Fruit fly (Drosophila melanogaster): ENCODE measurements around the gene mkg-p.
A peak's percentile ranks its signal among the peaks of the same experiment; 100 is the strongest.

The mkg-p gene

dm6 chr3L:8446050-8446781 lies 41.1 kb upstream of the mkg-p start (continued):
- TF ChIP-seq twi (tag; optimal IDR thresholded peaks at IDR 0.05) (no peak), TFAM (GFP tag; optimal IDR thresholded peaks at IDR 0.05) (no peak), nom (GFP tag; optimal IDR thresholded peaks at IDR 0.05) (no peak), nerfin-2 (GFP tag; IDR thresholded peaks at IDR 0.05; ENCODE audit: partially characterized antibody) (no peak), CG7786 (GFP tag; optimal IDR thresholded peaks at IDR 0.05) (peak; percentile 26), fd3F (GFP tag; optimal IDR thresholded peaks at IDR 0.05) (peak; percentile 31), Ptx1 (GFP tag; IDR thresholded peaks at IDR 0.05) (0 out of 2 replicates have a peak, but pooled peaks have one; percentile 11), CG8359 (GFP tag; optimal IDR thresholded peaks at IDR 0.05; ENCODE audit: borderline replicate concordance) (no peak), croc (GFP tag; conservative IDR thresholded peaks at IDR 0.05) (no peak), CG18599 (GFP tag; optimal IDR thresholded peaks at IDR 0.05) (peak; percentile 70), salm (tag; optimal IDR thresholded peaks at IDR 0.05) (no peak), CG8924 (tag; optimal IDR thresholded peaks at IDR 0.05) (peak; percentile 52), Dref (GFP tag; IDR thresholded peaks at IDR 0.05) (no peak), Gug (GFP tag; IDR thresholded peaks at IDR 0.05) (peak; percentile 15; the same call in 1 of the 4 replicates), pum (GFP tag; optimal IDR thresholded peaks at IDR 0.05) (no peak), ato (GFP tag; IDR thresholded peaks at IDR 0.05; ENCODE audit: partially characterized antibody) (no peak), stwl (tag; optimal IDR thresholded peaks at IDR 0.05) (no peak), CG3163 (GFP tag; optimal IDR thresholded peaks at IDR 0.05) (peak; percentile 18), crol (GFP tag; IDR thresholded peaks at IDR 0.05) (no peak), btn (GFP tag; optimal IDR thresholded peaks at IDR 0.05) (no peak), mld (GFP tag; IDR thresholded peaks at IDR 0.05; ENCODE audit: partially characterized antibody) (no peak), ase (GFP tag; IDR thresholded peaks at IDR 0.05) (no peak), tap (tag; optimal IDR thresholded peaks at IDR 0.05) (peak; percentile 51), Dip2 (GFP tag; IDR thresholded peaks at IDR 0.05) (no peak), CG11398 (GFP tag; optimal IDR thresholded peaks at IDR 0.05) (peak; percentile 33), CG5953 (GFP tag; IDR thresholded peaks at IDR 0.05) (peak; percentile 13; the same call in 1 of the 2 replicates), CG14860 (GFP tag; IDR thresholded peaks at IDR 0.05; ENCODE audit: partially characterized antibody) (no peak), Fer3 (tag; optimal IDR thresholded peaks at IDR 0.05) (peak; percentile 69), klu (GFP tag; IDR thresholded peaks at IDR 0.05) (no peak; the same call in 1 of the 2 replicates), CG30020 (tag; optimal IDR thresholded peaks at IDR 0.05) (no peak), BEAF-32 (GFP tag; optimal IDR thresholded peaks at IDR 0.05) (no peak), Lpt (GFP tag; optimal IDR thresholded peaks at IDR 0.05) (no peak), NC2α (GFP tag; optimal IDR thresholded peaks at IDR 0.05) (no peak), jumu (GFP tag; optimal IDR thresholded peaks at IDR 0.05) (no peak), al (GFP tag; IDR thresholded peaks at IDR 0.05) (peak; percentile 38; the same call in 1 of the 2 replicates), Fer1 (GFP tag; optimal IDR thresholded peaks at IDR 0.05) (peak; percentile 66), dysf (GFP tag; IDR thresholded peaks at IDR 0.05) (peak; percentile 62; the same call in 2 of the 3 replicates), lilli (GFP tag; optimal IDR thresholded peaks at IDR 0.05) (peak; percentile 75), YL-1 (GFP tag; optimal IDR thresholded peaks at IDR 0.05) (no peak), CG12219 (GFP tag; optimal IDR thresholded peaks at IDR 0.05) (peak; percentile 43), CG15601 (tag; optimal IDR thresholded peaks at IDR 0.05) (no peak), z (GFP tag; IDR thresholded peaks at IDR 0.05) (no peak), CG2116 (GFP tag; optimal IDR thresholded peaks at IDR 0.05) (no peak), CG10321 (GFP tag; IDR thresholded peaks at IDR 0.05) (no peak), CG3838 (GFP tag; optimal IDR thresholded peaks at IDR 0.05) (no peak), CG6689 (GFP tag; IDR thresholded peaks at IDR 0.05) (peak; percentile 31; the same call in 1 of the 2 replicates), HHEX (GFP tag; optimal IDR thresholded peaks at IDR 0.05) (peak; percentile 30), CG18011 (GFP tag; optimal IDR thresholded peaks at IDR 0.05) (no peak), CG30431 (GFP tag; optimal IDR thresholded peaks at IDR 0.05) (no peak)

Data from whole organism, embryonic.